Worm (Caenorhabditis elegans) whole organism, L1 larva: ENCODE results near the gene T04F3.3.

Experiments used
- alr-1 ChIP-seq: fragments of 200-800 bp; sonication (Bioruptor generic); optimal IDR thresholded peaks from 2 replicates; lab custom pipeline; 2018; ENCODE audit warnings: borderline replicate concordance, mild to moderate bottlenecking, missing genetic modification characterization, missing compliant biosample characterization
- blmp-1 ChIP-seq: fragments of 150-350 bp; optimal IDR thresholded peaks from 2 replicates; lab custom pipeline; 2014; ENCODE audit warnings: missing biosample characterization, missing genetic modification characterization
- dpl-1 ChIP-seq, 3 experiments: fragments of 150-350 bp in 2 of 3; sonication (generic microtip) in 1 of 3; optimal IDR thresholded peaks; 2 replicates each; lab custom pipeline; 2014 to 2017; ENCODE audit warnings: missing biosample characterization in 3 of 3, missing genetic modification characterization in 3 of 3, missing genetic modification reagents in 3 of 3
- dsc-1 ChIP-seq: sonication (generic microtip); optimal IDR thresholded peaks from 2 replicates; lab custom pipeline; 2016; ENCODE audit warnings: mild to moderate bottlenecking, missing genetic modification characterization, missing compliant biosample characterization
- elt-2 ChIP-seq: sonication (generic microtip); optimal IDR thresholded peaks from 2 replicates; lab custom pipeline; 2016; ENCODE audit warnings: missing genetic modification characterization, mild to moderate bottlenecking, inconsistent platforms, missing compliant biosample characterization, missing genetic modification reagents
- hlh-17 ChIP-seq: fragments of 200-800 bp; sonication (Bioruptor generic); optimal IDR thresholded peaks from 2 replicates; lab custom pipeline; 2018; ENCODE audit warnings: missing genetic modification characterization, mild to moderate bottlenecking, missing compliant biosample characterization, moderate library complexity, borderline replicate concordance
- lin-13 ChIP-seq: fragments of 150-350 bp; optimal IDR thresholded peaks from 2 replicates; lab custom pipeline; 2014; ENCODE audit warnings: missing biosample characterization, missing genetic modification reagents, missing genetic modification characterization
- lin-39 ChIP-seq: fragments of 150-350 bp; optimal IDR thresholded peaks from 2 replicates; lab custom pipeline; 2014; ENCODE audit warnings: missing biosample characterization, missing genetic modification reagents, missing genetic modification characterization
- lsy-2 ChIP-seq, 2 experiments: fragments of 150-350 bp; optimal IDR thresholded peaks; 2 replicates each; lab custom pipeline; 2014; ENCODE audit warnings: missing biosample characterization in 2 of 2, missing genetic modification characterization in 2 of 2
- nhr-237 ChIP-seq: fragments of 150-350 bp; optimal IDR thresholded peaks from 2 replicates; lab custom pipeline; 2014; ENCODE audit warnings: missing biosample characterization, missing genetic modification characterization
- nhr-76 ChIP-seq: sonication (generic microtip); optimal IDR thresholded peaks from 2 replicates; lab custom pipeline; 2017; ENCODE audit warnings: missing biosample characterization, missing genetic modification characterization
- unc-62 ChIP-seq: fragments of 150-350 bp; optimal IDR thresholded peaks from 2 replicates; lab custom pipeline; 2014; ENCODE audit warnings: missing biosample characterization, missing genetic modification reagents, missing genetic modification characterization
- zag-1 ChIP-seq: fragments of 150-350 bp; optimal IDR thresholded peaks from 2 replicates; lab custom pipeline; 2014; ENCODE audit warnings: missing biosample characterization, missing genetic modification characterization
- ztf-11 ChIP-seq, 2 experiments: sonication (generic microtip); optimal IDR thresholded peaks; 2 replicates each; lab custom pipeline; 2016 to 2017; ENCODE audit warnings: missing genetic modification characterization in 2 of 2, missing biosample characterization in 1 of 2, missing compliant biosample characterization in 1 of 2

DNA sequence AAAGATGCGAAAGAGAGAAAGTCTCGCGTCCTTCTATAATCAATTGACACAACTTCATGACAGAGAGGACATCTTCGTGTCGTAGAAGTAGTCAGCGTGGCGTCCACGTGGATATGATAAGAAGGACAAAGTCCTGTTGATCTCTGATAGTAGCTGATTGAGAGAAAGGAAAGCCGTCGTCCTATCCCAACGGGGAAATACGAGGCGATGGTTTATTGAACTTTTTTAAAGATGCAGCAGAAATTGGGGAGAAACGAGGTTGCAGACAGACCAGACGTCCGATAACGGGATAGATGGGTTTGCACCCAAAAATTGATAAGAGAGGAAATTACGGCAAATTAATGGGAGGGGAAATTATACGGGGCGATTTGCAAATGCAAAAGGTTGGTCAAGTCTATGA lies 43.8 kb downstream of the T04F3.3 start:
- TF ChIP-seq nhr-76 (no peak), unc-62 (GFP tag; lab: Kevin White, UChicago) (no peak), dsc-1 (tag; lab: Kevin White, UChicago) (no peak), dpl-1 (GFP tag; optimal IDR thresholded peaks at IDR 0.05; lab: Kevin White, UChicago) (peak in 1 of 3 experiments; percentile 22), elt-2 (no peak), ztf-11 (tag; optimal IDR thresholded peaks at IDR 0.05; lab: Kevin White, UChicago) (no peak), blmp-1 (tag; lab: Kevin White, UChicago) (peak; percentile 98), lin-13 (GFP tag; lab: Kevin White, UChicago) (peak; percentile 11), alr-1 (no peak), lin-39 (tag; lab: Kevin White, UChicago) (no peak), zag-1 (tag; lab: Kevin White, UChicago) (no peak), nhr-237 (tag; lab: Kevin White, UChicago) (no peak), lsy-2 (tag; optimal IDR thresholded peaks at IDR 0.05; lab: Kevin White, UChicago) (peak; percentile 30 to 61), hlh-17 (no peak)
